Worm (Caenorhabditis elegans) whole organism, young adult: Measurements from ENCODE around the gene pct-1.
A peak's percentile ranks its signal among the peaks of the same experiment; 100 is the strongest.

Experiments used
- B0336.3 ChIP-seq: fragments of 200-800 bp; sonication (Bioruptor generic); IDR thresholded peaks from 2 replicates; pipeline ENCODE4 v1.3.6; 2022; ENCODE audit warnings: missing genetic modification characterization, missing compliant biosample characterization
- F37B4.10 ChIP-seq: fragments of 200-800 bp; sonication (Bioruptor generic); IDR thresholded peaks from 2 replicates; pipeline ENCODE4 v1.3.6; 2022; ENCODE audit warnings: missing genetic modification characterization, missing compliant biosample characterization
- Y53G8AR.9 ChIP-seq: fragments of 200-800 bp; sonication (Bioruptor generic); conservative IDR thresholded peaks from 2 replicates; pipeline ENCODE4 v1.3.6; 2022; ENCODE audit warnings: missing genetic modification reagents, missing genetic modification characterization, missing compliant biosample characterization
- Y56A3A.18 ChIP-seq: fragments of 200-800 bp; sonication (Bioruptor generic); IDR thresholded peaks from 2 replicates; pipeline ENCODE4 v1.3.6; 2022; ENCODE audit warnings: missing genetic modification reagents, missing genetic modification characterization, missing compliant biosample characterization
- Y67H2A.10 ChIP-seq: fragments of 200-800 bp; sonication (Bioruptor generic); conservative IDR thresholded peaks from 2 replicates; pipeline ENCODE4 v1.3.6; 2022; ENCODE audit warnings: missing genetic modification reagents, missing genetic modification characterization, missing compliant biosample characterization
- ZK185.1 ChIP-seq: sonication (generic microtip); optimal IDR thresholded peaks from 2 replicates; lab custom pipeline; 2016; ENCODE audit warnings: mild to moderate bottlenecking, missing genetic modification characterization, missing compliant biosample characterization; ENCODE audit not compliant: poor library complexity, severe bottlenecking
- atf-7 ChIP-seq: sonication (generic microtip); optimal IDR thresholded peaks from 2 replicates; lab custom pipeline; 2017; ENCODE audit warnings: mild to moderate bottlenecking, missing genetic modification characterization, missing compliant biosample characterization
- attf-5 ChIP-seq: fragments of 200-800 bp; sonication (Bioruptor generic); optimal IDR thresholded peaks from 2 replicates; lab custom pipeline; 2018; ENCODE audit warnings: mild to moderate bottlenecking, missing genetic modification characterization, missing compliant biosample characterization
- cebp-1 ChIP-seq, 2 experiments: fragments of 200-800 bp in 1 of 2; sonication (Bioruptor generic) in 1 of 2; sonication (generic microtip) in 1 of 2; IDR thresholded peaks in 1 of 2; optimal IDR thresholded peaks in 1 of 2; 2 replicates each; pipeline versions ENCODE4 v1.3.6 to Lab custom; 2017 to 2022; ENCODE audit warnings: missing compliant biosample characterization in 2 of 2, missing genetic modification characterization in 2 of 2, mild to moderate bottlenecking in 1 of 2, missing genetic modification reagents in 1 of 2, moderate library complexity in 1 of 2
- chd-7 ChIP-seq: sonication (generic microtip); optimal IDR thresholded peaks from 2 replicates; lab custom pipeline; 2016; ENCODE audit warnings: mild to moderate bottlenecking, missing genetic modification characterization, moderate library complexity, missing compliant biosample characterization
- dox-1 ChIP-seq: fragments of 200-800 bp; sonication (Bioruptor generic); IDR thresholded peaks from 2 replicates; pipeline ENCODE4 v1.3.6; 2022; ENCODE audit warnings: missing genetic modification reagents, missing genetic modification characterization, missing compliant biosample characterization
- ets-4 ChIP-seq: fragments of 200-800 bp; sonication (Bioruptor generic); optimal IDR thresholded peaks from 2 replicates; lab custom pipeline; 2018; ENCODE audit warnings: mild to moderate bottlenecking, missing genetic modification characterization, missing compliant biosample characterization
- fkh-3 ChIP-seq: sonication (generic microtip); optimal IDR thresholded peaks from 2 replicates; lab custom pipeline; 2016; ENCODE audit warnings: mild to moderate bottlenecking, missing genetic modification characterization, missing compliant biosample characterization
- hmg-1.2 ChIP-seq: fragments of 200-800 bp; sonication (Bioruptor generic); IDR thresholded peaks from 2 replicates; pipeline ENCODE4 v1.3.6; 2022; ENCODE audit warnings: missing genetic modification reagents, missing genetic modification characterization, missing compliant biosample characterization
- let-607 ChIP-seq, 2 experiments: fragments of 200-800 bp in 1 of 2; sonication (Bioruptor generic) in 1 of 2; sonication (generic microtip) in 1 of 2; optimal IDR thresholded peaks; 2 replicates each; lab custom pipeline; 2016 to 2018; ENCODE audit warnings: mild to moderate bottlenecking in 2 of 2, missing compliant biosample characterization in 2 of 2, missing genetic modification characterization in 2 of 2, moderate library complexity in 2 of 2, missing genotype in 1 of 2
- lin-26 ChIP-seq: fragments of 200-800 bp; sonication (Bioruptor generic); IDR thresholded peaks from 2 replicates; pipeline ENCODE4 v1.3.6; 2022; ENCODE audit warnings: missing genetic modification reagents, missing genetic modification characterization, missing compliant biosample characterization
- lin-40 ChIP-seq: sonication (generic microtip); optimal IDR thresholded peaks from 2 replicates; lab custom pipeline; 2016; ENCODE audit warnings: missing genetic modification characterization, mild to moderate bottlenecking, missing compliant biosample characterization, missing genotype, missing genetic modification reagents
- lin-54 ChIP-seq: fragments of 200-800 bp; sonication (Bioruptor generic); optimal IDR thresholded peaks from 2 replicates; lab custom pipeline; 2018; ENCODE audit warnings: mild to moderate bottlenecking, missing genetic modification characterization, missing compliant biosample characterization
- lsy-27 ChIP-seq: sonication (generic microtip); optimal IDR thresholded peaks from 2 replicates; lab custom pipeline; 2017; ENCODE audit warnings: missing genetic modification characterization, mild to moderate bottlenecking, missing compliant biosample characterization, antibody characterized with exemption, missing genotype, borderline replicate concordance; ENCODE audit not compliant: insufficient read depth
- madf-10 ChIP-seq: sonication (generic microtip); optimal IDR thresholded peaks from 2 replicates; lab custom pipeline; 2016; ENCODE audit warnings: mild to moderate bottlenecking, missing genetic modification characterization, missing compliant biosample characterization
- mcd-1 ChIP-seq: fragments of 200-800 bp; sonication (Bioruptor generic); IDR thresholded peaks from 2 replicates; pipeline ENCODE4 v1.3.6; 2022; ENCODE audit warnings: missing genetic modification reagents, missing genetic modification characterization, missing compliant biosample characterization
- mel-28 ChIP-seq: sonication (generic microtip); optimal IDR thresholded peaks from 2 replicates; lab custom pipeline; 2016; ENCODE audit warnings: borderline replicate concordance, mild to moderate bottlenecking, missing genetic modification characterization, missing compliant biosample characterization
- nfyb-1 ChIP-seq: fragments of 200-800 bp; sonication (Bioruptor generic); IDR thresholded peaks from 2 replicates; pipeline ENCODE4 v1.3.6; 2022; ENCODE audit warnings: missing genetic modification reagents, missing genetic modification characterization, missing compliant biosample characterization
- nhr-120 ChIP-seq: fragments of 200-800 bp; sonication (Bioruptor generic); IDR thresholded peaks from 2 replicates; pipeline ENCODE4 v1.3.6; 2022; ENCODE audit warnings: missing genetic modification characterization, missing compliant biosample characterization
- nhr-80 ChIP-seq: sonication (generic microtip); optimal IDR thresholded peaks from 2 replicates; lab custom pipeline; 2016; ENCODE audit warnings: missing genetic modification characterization, missing compliant biosample characterization
- nhr-90 ChIP-seq: sonication (generic microtip); optimal IDR thresholded peaks from 2 replicates; lab custom pipeline; 2016; ENCODE audit warnings: missing genotype, mild to moderate bottlenecking, missing genetic modification characterization, missing compliant biosample characterization
- repo-1 ChIP-seq: sonication (generic microtip); optimal IDR thresholded peaks from 2 replicates; lab custom pipeline; 2017; ENCODE audit warnings: mild to moderate bottlenecking, missing genetic modification characterization, missing compliant biosample characterization
- snpc-4 ChIP-seq, 5 experiments: fragments of 150-350 bp in 1 of 5; sonication (generic microtip) in 4 of 5; optimal IDR thresholded peaks; 2 replicates each; lab custom pipeline; 2014 to 2018; ENCODE audit warnings: missing genetic modification characterization in 5 of 5, missing biosample characterization in 3 of 5, antibody characterized with exemption in 2 of 5, mild to moderate bottlenecking in 2 of 5, missing compliant biosample characterization in 2 of 5, missing genotype in 2 of 5, moderate library complexity in 2 of 5, missing genetic modification reagents in 1 of 5
- sptf-2 ChIP-seq: fragments of 200-800 bp; sonication (Bioruptor generic); optimal IDR thresholded peaks from 2 replicates; lab custom pipeline; 2018; ENCODE audit warnings: mild to moderate bottlenecking, missing genetic modification characterization, missing compliant biosample characterization
- tbp1 ChIP-seq: fragments of 200-800 bp; sonication (Bioruptor generic); optimal IDR thresholded peaks from 2 replicates; lab custom pipeline; 2018; ENCODE audit warnings: mild to moderate bottlenecking, missing genetic modification characterization, missing compliant biosample characterization
- tlf-1 ChIP-seq: fragments of 200-800 bp; sonication (Bioruptor generic); optimal IDR thresholded peaks from 2 replicates; lab custom pipeline; 2018; ENCODE audit warnings: mild to moderate bottlenecking, missing genetic modification characterization, missing compliant biosample characterization
- zfh-2 ChIP-seq: fragments of 200-800 bp; sonication (Bioruptor generic); conservative IDR thresholded peaks from 2 replicates; pipeline ENCODE4 v1.3.6; 2022; ENCODE audit warnings: missing genetic modification reagents, missing genetic modification characterization, missing compliant biosample characterization
- zim-3 ChIP-seq: sonication (generic microtip); optimal IDR thresholded peaks from 2 replicates; lab custom pipeline; 2017; ENCODE audit warnings: mild to moderate bottlenecking, missing genetic modification characterization, moderate library complexity, missing compliant biosample characterization
- ztf-18 ChIP-seq: sonication (generic microtip); optimal IDR thresholded peaks from 2 replicates; lab custom pipeline; 2016; ENCODE audit warnings: missing genotype, mild to moderate bottlenecking, missing genetic modification characterization, missing compliant biosample characterization
- ztf-22 ChIP-seq: fragments of 200-800 bp; sonication (Bioruptor generic); optimal IDR thresholded peaks from 2 replicates; lab custom pipeline; 2018; ENCODE audit warnings: mild to moderate bottlenecking, missing genetic modification characterization, moderate library complexity, missing compliant biosample characterization

pct-1 gene

ce11 chrIV:8225357-8225756 is 49.1 kb downstream of the pct-1 start, which contains the start of gene serp-1.2 (continued):
- no peak for TF ChIP-seq Y56A3A.18 (GFP tag; lab: Robert Waterston, UW)
- no peak for TF ChIP-seq snpc-4 (GFP tag; optimal IDR thresholded peaks at IDR 0.05; lab: Kevin White, UChicago)
- TF ChIP-seq snpc-4 (tag; optimal IDR thresholded peaks at IDR 0.05; lab: Kevin White, UChicago): peak in 1 of 4 experiments; percentile 9
- TF ChIP-seq lin-54 (GFP tag; lab: Kevin White, UChicago): no peak

ce11 chrIV:8226474-8226873 is 50.2 kb downstream of the pct-1 start:
- TF ChIP-seq mel-28 (tag; lab: Kevin White, UChicago) (peak; percentile 44), Y53G8AR.9 (no peak; the same call in 1 of the 2 replicates), B0336.3 (GFP tag; lab: Robert Waterston, UW) (peak; percentile 59; the same call in 1 of the 2 replicates), hmg-1.2 (GFP tag; lab: Robert Waterston, UW) (0 out of 2 replicates have a peak, but pooled peaks have one; percentile 3), atf-7 (tag; lab: Kevin White, UChicago) (peak; percentile 2), attf-5 (GFP tag; lab: Kevin White, UChicago) (peak; percentile 10), chd-7 (tag; lab: Kevin White, UChicago) (no peak), sptf-2 (GFP tag; lab: Kevin White, UChicago) (no peak)
- TF ChIP-seq, all 124 proteins: peak for 5

- TF ChIP-seq zfh-2 (GFP tag; lab: Robert Waterston, UW) (peak; percentile 82), let-607 (tag; optimal IDR thresholded peaks at IDR 0.05; lab: Kevin White, UChicago) (peak in 1 of 2 experiments; percentile 14), ZK185.1 (tag; lab: Kevin White, UChicago) (no peak), nhr-90 (tag; lab: Kevin White, UChicago) (peak; percentile 39), attf-5 (GFP tag; lab: Kevin White, UChicago) (peak; percentile 45), madf-10 (tag; lab: Kevin White, UChicago) (peak; percentile 15), B0336.3 (GFP tag; lab: Robert Waterston, UW) (peak; percentile 66), repo-1 (tag; lab: Kevin White, UChicago) (peak; percentile 33), ztf-22 (GFP tag; lab: Kevin White, UChicago) (peak; percentile 30), zim-3 (tag; lab: Kevin White, UChicago) (no peak), fkh-3 (tag; lab: Kevin White, UChicago) (no peak), snpc-4 (GFP tag; optimal IDR thresholded peaks at IDR 0.05; lab: Kevin White, UChicago) (no peak), snpc-4 (tag; optimal IDR thresholded peaks at IDR 0.05; lab: Kevin White, UChicago) (peak in 2 of 4 experiments; percentile 53), atf-7 (tag; lab: Kevin White, UChicago) (peak; percentile 83), hmg-1.2 (GFP tag; lab: Robert Waterston, UW) (peak; percentile 63), Y67H2A.10 (GFP tag; lab: Robert Waterston, UW) (no peak), lsy-27 (no peak), nhr-80 (tag; lab: Kevin White, UChicago) (peak; percentile 96), lin-54 (GFP tag; lab: Kevin White, UChicago) (peak; percentile 17), tlf-1 (GFP tag; lab: Kevin White, UChicago) (peak; percentile 3), lin-40 (peak; percentile 40), ets-4 (GFP tag; lab: Kevin White, UChicago) (peak; percentile 50), cebp-1 (GFP tag; IDR thresholded peaks at IDR 0.05; lab: Robert Waterston, UW) (no peak), cebp-1 (tag; optimal IDR thresholded peaks at IDR 0.05; lab: Kevin White, UChicago) (peak; percentile 61), nhr-120 (GFP tag; lab: Robert Waterston, UW) (no peak), ztf-18 (tag; lab: Kevin White, UChicago) (peak; percentile 1), tbp1 (GFP tag; lab: Kevin White, UChicago) (peak; percentile 9), nfyb-1 (GFP tag; lab: Robert Waterston, UW) (peak; percentile 59; the same call in 1 of the 2 replicates), lin-26 (no peak), F37B4.10 (GFP tag; lab: Robert Waterston, UW) (0 out of 2 replicates have a peak, but pooled peaks have one; percentile 43), mcd-1 (GFP tag; lab: Robert Waterston, UW) (peak; percentile 45), dox-1 (GFP tag; lab: Robert Waterston, UW) (peak; percentile 60)
Measured at ce11 chrIV:8229523-8229922, 53.2 kb downstream of the pct-1 start.
